Worm (Caenorhabditis elegans): ENCODE results near the gene F09C12.2.
"Not testable (repeated sequence)": the region's sequence is repeated elsewhere in the genome, so short reads cannot be mapped to it uniquely, and the experiment has no call there.

F09C12.2 gene

ce11 chrII:5112082-5112481 is 2.3 kb downstream of the F09C12.2 start, which contains the start of gene F09C12.8:
Gene F09C12.8 (plus strand): TSS chrII:5112382.
- no peak for TF ChIP-seq mes-4 (tag; optimal IDR thresholded peaks at IDR 0.05)
- no peak for TF ChIP-seq unc-62 (GFP tag; optimal IDR thresholded peaks at IDR 0.05)
- no peak for TF ChIP-seq attf-5 (GFP tag; optimal IDR thresholded peaks at IDR 0.05)
- no peak for TF ChIP-seq F23B12.7 (tag; optimal IDR thresholded peaks at IDR 0.05; ENCODE audit: insufficient read depth)
- TF ChIP-seq rcor-1 (GFP tag; IDR thresholded peaks at IDR 0.05) = no peak

ce11 chrII:5115235-5115634 is 5.4 kb downstream of the F09C12.2 start, which contains the start of gene msp-74:
Gene msp-74 (minus strand): TSS chrII:5115335.
- TF ChIP-seq chd-7 (tag; optimal IDR thresholded peaks at IDR 0.05); Y95B8A.8 (GFP tag; IDR thresholded peaks at IDR 0.05); unc-62 (GFP tag; optimal IDR thresholded peaks at IDR 0.05): not testable (repeated sequence)

ce11 chrII:5115733-5116132 is 5.9 kb downstream of the F09C12.2 start, which contains the start of gene srsy-1:
Gene srsy-1 (plus strand): TSS chrII:5116033.
- no peak for TF ChIP-seq snpc-3.4 (tag; optimal IDR thresholded peaks at IDR 0.05)
- TF ChIP-seq aptf-3 (GFP tag; IDR thresholded peaks at IDR 0.05) = no peak
- TF ChIP-seq ets-4 (GFP tag; optimal IDR thresholded peaks at IDR 0.05) = no peak
- no peak for TF ChIP-seq Y56A3A.18 (GFP tag; IDR thresholded peaks at IDR 0.05)
- TF ChIP-seq nfyb-1 (GFP tag; IDR thresholded peaks at IDR 0.05) = no peak
- no peak for TF ChIP-seq B0019.2 (GFP tag; conservative IDR thresholded peaks at IDR 0.05)

- TF ChIP-seq C06A6.2 (GFP tag; conservative IDR thresholded peaks at IDR 0.05) (no peak), ama-1 (optimal IDR thresholded peaks at IDR 0.05) (no peak), ama-1 (GFP tag; optimal IDR thresholded peaks at IDR 0.05) (no peak), sdz-38 (tag; optimal IDR thresholded peaks at IDR 0.05) (no peak), egl-18 (GFP tag; IDR thresholded peaks at IDR 0.05) (no peak), nfya-1 (tag; optimal IDR thresholded peaks at IDR 0.05; ENCODE audit: borderline replicate concordance, insufficient read depth) (no peak), sea-2 (GFP tag; IDR thresholded peaks at IDR 0.05) (no peak), bed-2 (GFP tag; IDR thresholded peaks at IDR 0.05) (no peak), Y56A3A.18 (GFP tag; IDR thresholded peaks at IDR 0.05) (no peak), aptf-2 (GFP tag; conservative IDR thresholded peaks at IDR 0.05) (no peak), rcor-1 (GFP tag; IDR thresholded peaks at IDR 0.05) (no peak), nhr-120 (GFP tag; IDR thresholded peaks at IDR 0.05) (no peak), ceh-58 (GFP tag; IDR thresholded peaks at IDR 0.05) (no peak), lsl-1 (GFP tag; optimal IDR thresholded peaks at IDR 0.05) (no peak), tlf-1 (GFP tag; optimal IDR thresholded peaks at IDR 0.05) (no peak), hlh-12 (tag; optimal IDR thresholded peaks at IDR 0.05) (no peak), C17E4.6 (GFP tag; IDR thresholded peaks at IDR 0.05) (no peak), dox-1 (GFP tag; IDR thresholded peaks at IDR 0.05) (no peak), ceh-79 (tag; optimal IDR thresholded peaks at IDR 0.05) (no peak), B0035.1 (tag; optimal IDR thresholded peaks at IDR 0.05) (no peak), F23B12.7 (tag; optimal IDR thresholded peaks at IDR 0.05; ENCODE audit: insufficient read depth) (no peak)
These were observed 10.8 kb downstream of the F09C12.2 start for ce11 chrII:5120612-5121011.

ce11 chrII:5130081-5130480 is 20.3 kb downstream of the F09C12.2 start, which contains the start of gene lgc-56:
Gene lgc-56 (plus strand): TSS chrII:5130381.
- TF ChIP-seq dpl-1 (GFP tag; optimal IDR thresholded peaks at IDR 0.05) (no peak), F52B5.7 (tag; optimal IDR thresholded peaks at IDR 0.05) (no peak), cebp-2 (GFP tag; IDR thresholded peaks at IDR 0.05) (no peak), F37B4.10 (GFP tag; IDR thresholded peaks at IDR 0.05) (no peak), C06A6.2 (GFP tag; conservative IDR thresholded peaks at IDR 0.05) (no peak), nfya-2 (GFP tag; IDR thresholded peaks at IDR 0.05) (no peak)

Data from whole organism, young adult.